Worm (Caenorhabditis elegans) whole organism, L1 larva: Measurements from ENCODE around the gene lact-1.

Experiments used
- C04F5.9 ChIP-seq: sonication (generic microtip); optimal IDR thresholded peaks from 2 replicates; lab custom pipeline; 2016; ENCODE audit warnings: missing genetic modification characterization, missing compliant biosample characterization
- C16A3.4 ChIP-seq: fragments of 150-350 bp; optimal IDR thresholded peaks from 2 replicates; lab custom pipeline; 2014; ENCODE audit warnings: missing biosample characterization, missing genetic modification characterization
- C34B4.2 ChIP-seq: sonication (generic microtip); optimal IDR thresholded peaks from 2 replicates; lab custom pipeline; 2017; ENCODE audit warnings: mild to moderate bottlenecking, missing genetic modification characterization, missing compliant biosample characterization
- Y116A8C.19 ChIP-seq: sonication (generic microtip); optimal IDR thresholded peaks from 2 replicates; lab custom pipeline; 2016; ENCODE audit warnings: missing compliant biosample characterization, missing genetic modification characterization, borderline replicate concordance
- aly-2 ChIP-seq: fragments of 150-350 bp; optimal IDR thresholded peaks from 2 replicates; lab custom pipeline; 2014; ENCODE audit warnings: missing biosample characterization, missing genetic modification characterization
- ama-1 ChIP-seq: fragments of 150-350 bp; optimal IDR thresholded peaks from 2 replicates; lab custom pipeline; 2014
- blmp-1 ChIP-seq: fragments of 150-350 bp; optimal IDR thresholded peaks from 2 replicates; lab custom pipeline; 2014; ENCODE audit warnings: missing biosample characterization, missing genetic modification characterization
- ceh-63 ChIP-seq: fragments of 200-800 bp; sonication (Bioruptor generic); optimal IDR thresholded peaks from 2 replicates; lab custom pipeline; 2018; ENCODE audit warnings: mild to moderate bottlenecking, missing genetic modification characterization, missing compliant biosample characterization
- ceh-88 ChIP-seq: fragments of 200-800 bp; sonication (Bioruptor generic); IDR thresholded peaks from 2 replicates; pipeline ENCODE4 v1.3.6; 2022; ENCODE audit warnings: missing genetic modification characterization, missing compliant biosample characterization
- ces-1 ChIP-seq: fragments of 150-350 bp; optimal IDR thresholded peaks from 2 replicates; lab custom pipeline; 2014; ENCODE audit warnings: missing biosample characterization, missing genetic modification reagents, missing genetic modification characterization
- dsc-1 ChIP-seq: sonication (generic microtip); optimal IDR thresholded peaks from 2 replicates; lab custom pipeline; 2016; ENCODE audit warnings: mild to moderate bottlenecking, missing genetic modification characterization, missing compliant biosample characterization
- efl-3 ChIP-seq: fragments of 200-800 bp; sonication (Bioruptor generic); optimal IDR thresholded peaks from 2 replicates; lab custom pipeline; 2018; ENCODE audit warnings: mild to moderate bottlenecking, missing genetic modification characterization, missing compliant biosample characterization
- egl-13 ChIP-seq: sonication (generic microtip); optimal IDR thresholded peaks from 2 replicates; lab custom pipeline; 2016; ENCODE audit warnings: missing genotype, missing genetic modification reagents, missing genetic modification characterization, missing compliant biosample characterization
- elt-2 ChIP-seq: sonication (generic microtip); optimal IDR thresholded peaks from 2 replicates; lab custom pipeline; 2016; ENCODE audit warnings: missing genetic modification characterization, mild to moderate bottlenecking, inconsistent platforms, missing compliant biosample characterization, missing genetic modification reagents
- elt-3 ChIP-seq, 6 experiments: fragments of 150-350 bp in 1 of 6; sonication (generic microtip); optimal IDR thresholded peaks; 2 replicates each; lab custom pipeline; 2017 to 2018; ENCODE audit warnings: missing biosample characterization in 6 of 6, missing genetic modification characterization in 6 of 6, inconsistent platforms in 1 of 6
- ets-5 ChIP-seq: fragments of 200-800 bp; sonication (Bioruptor generic); IDR thresholded peaks from 2 replicates; pipeline ENCODE4 v1.3.6; 2022; ENCODE audit warnings: missing genetic modification characterization, missing compliant biosample characterization
- fkh-4 ChIP-seq: sonication (generic microtip); optimal IDR thresholded peaks from 2 replicates; lab custom pipeline; 2016; ENCODE audit warnings: missing compliant biosample characterization, missing genetic modification characterization, borderline replicate concordance
- fkh-8 ChIP-seq: sonication (generic microtip); optimal IDR thresholded peaks from 2 replicates; lab custom pipeline; 2016; ENCODE audit warnings: mild to moderate bottlenecking, missing genetic modification characterization, missing compliant biosample characterization
- fos-1 ChIP-seq: fragments of 150-350 bp; optimal IDR thresholded peaks from 2 replicates; lab custom pipeline; 2014; ENCODE audit warnings: missing biosample characterization, missing genetic modification characterization
- grh-1 ChIP-seq: fragments of 200-800 bp; sonication (Bioruptor generic); IDR thresholded peaks from 2 replicates; pipeline ENCODE4 v1.3.6; 2022; ENCODE audit warnings: missing genetic modification reagents, missing genetic modification characterization, missing compliant biosample characterization
- hlh-17 ChIP-seq: fragments of 200-800 bp; sonication (Bioruptor generic); optimal IDR thresholded peaks from 2 replicates; lab custom pipeline; 2018; ENCODE audit warnings: missing genetic modification characterization, mild to moderate bottlenecking, missing compliant biosample characterization, moderate library complexity, borderline replicate concordance
- isw-1 ChIP-seq: fragments of 200-800 bp; sonication (Bioruptor generic); IDR thresholded peaks from 2 replicates; pipeline ENCODE4 v1.3.6; 2022; ENCODE audit warnings: missing genetic modification characterization, missing compliant biosample characterization
- lin-13 ChIP-seq: fragments of 150-350 bp; optimal IDR thresholded peaks from 2 replicates; lab custom pipeline; 2014; ENCODE audit warnings: missing biosample characterization, missing genetic modification reagents, missing genetic modification characterization
- lin-35 ChIP-seq, 2 experiments: fragments of 150-350 bp; optimal IDR thresholded peaks; 2 replicates each; lab custom pipeline; 2014; ENCODE audit warnings: missing biosample characterization in 2 of 2, missing genetic modification characterization in 2 of 2, missing genetic modification reagents in 2 of 2
- lin-39 ChIP-seq: fragments of 150-350 bp; optimal IDR thresholded peaks from 2 replicates; lab custom pipeline; 2014; ENCODE audit warnings: missing biosample characterization, missing genetic modification reagents, missing genetic modification characterization
- lsy-2 ChIP-seq, 2 experiments: fragments of 150-350 bp; optimal IDR thresholded peaks; 2 replicates each; lab custom pipeline; 2014; ENCODE audit warnings: missing biosample characterization in 2 of 2, missing genetic modification characterization in 2 of 2
- mdl-1 ChIP-seq, 2 experiments: fragments of 150-350 bp; optimal IDR thresholded peaks; 2 replicates each; lab custom pipeline; 2014 to 2017; ENCODE audit warnings: missing biosample characterization in 2 of 2, missing genetic modification characterization in 2 of 2, inconsistent platforms in 1 of 2
- mep-1 ChIP-seq: fragments of 150-350 bp; optimal IDR thresholded peaks from 2 replicates; lab custom pipeline; 2014; ENCODE audit warnings: missing biosample characterization, missing genetic modification characterization
- nhr-20 ChIP-seq: sonication (generic microtip); optimal IDR thresholded peaks from 2 replicates; lab custom pipeline; 2016; ENCODE audit warnings: mild to moderate bottlenecking, missing genetic modification characterization, missing compliant biosample characterization
- nhr-237 ChIP-seq: fragments of 150-350 bp; optimal IDR thresholded peaks from 2 replicates; lab custom pipeline; 2014; ENCODE audit warnings: missing biosample characterization, missing genetic modification characterization
- nhr-84 ChIP-seq: sonication (generic microtip); optimal IDR thresholded peaks from 2 replicates; lab custom pipeline; 2017; ENCODE audit warnings: missing biosample characterization, missing genetic modification characterization
- pqm-1 ChIP-seq: sonication (generic microtip); optimal IDR thresholded peaks from 3 replicates; lab custom pipeline; 2017; ENCODE audit warnings: missing biosample characterization, missing genetic modification characterization
- rnt-1 ChIP-seq: sonication (generic microtip); optimal IDR thresholded peaks from 2 replicates; lab custom pipeline; 2016; ENCODE audit warnings: mild to moderate bottlenecking, missing genetic modification characterization, moderate library complexity, missing compliant biosample characterization
- skn-1 ChIP-seq: fragments of 150-350 bp; optimal IDR thresholded peaks from 2 replicates; lab custom pipeline; 2014; ENCODE audit warnings: missing biosample characterization, missing genetic modification characterization
- sptf-1 ChIP-seq: fragments of 150-350 bp; optimal IDR thresholded peaks from 2 replicates; lab custom pipeline; 2014; ENCODE audit warnings: missing biosample characterization, missing genetic modification characterization
- tlp-1 ChIP-seq: fragments of 150-350 bp; optimal IDR thresholded peaks from 2 replicates; lab custom pipeline; 2014; ENCODE audit warnings: missing biosample characterization, missing genetic modification characterization
- unc-130 ChIP-seq: fragments of 150-350 bp; optimal IDR thresholded peaks from 2 replicates; lab custom pipeline; 2017; ENCODE audit warnings: missing biosample characterization, missing genetic modification characterization, inconsistent platforms
- unc-30 ChIP-seq: sonication (generic microtip); optimal IDR thresholded peaks from 2 replicates; lab custom pipeline; 2017; ENCODE audit warnings: missing biosample characterization, missing genetic modification characterization
- unc-86 ChIP-seq: sonication (generic microtip); optimal IDR thresholded peaks from 2 replicates; lab custom pipeline; 2016; ENCODE audit warnings: missing genetic modification characterization, missing compliant biosample characterization
- zag-1 ChIP-seq: fragments of 150-350 bp; optimal IDR thresholded peaks from 2 replicates; lab custom pipeline; 2014; ENCODE audit warnings: missing biosample characterization, missing genetic modification characterization
- zip-4 ChIP-seq: fragments of 200-800 bp; sonication (Bioruptor generic); optimal IDR thresholded peaks from 2 replicates; lab custom pipeline; 2018; ENCODE audit warnings: mild to moderate bottlenecking, missing genetic modification characterization, moderate library complexity, missing compliant biosample characterization

lact-1 gene

ce11 chrX:7303115-7303514, 42.9 kb upstream of the lact-1 start:
- no peak for TF ChIP-seq fkh-4 (tag; lab: Kevin White, UChicago)
- TF ChIP-seq fkh-8: no peak
- TF ChIP-seq skn-1 (tag; lab: Kevin White, UChicago): no peak
- TF ChIP-seq unc-86 (tag; lab: Kevin White, UChicago): no peak
- no peak for TF ChIP-seq grh-1 (GFP tag; lab: Robert Waterston, UW)
- TF ChIP-seq C04F5.9 (tag; lab: Kevin White, UChicago): no peak
- TF ChIP-seq aly-2 (tag; lab: Kevin White, UChicago): no peak
- no peak for TF ChIP-seq ces-1 (GFP tag; lab: Kevin White, UChicago)
- TF ChIP-seq Y116A8C.19: no peak
- TF ChIP-seq egl-13: no peak
- TF ChIP-seq mep-1 (tag; lab: Kevin White, UChicago): no peak
- no peak for TF ChIP-seq blmp-1 (tag; lab: Kevin White, UChicago)
- TF ChIP-seq ama-1 (lab: Kevin White, UChicago): no peak
- TF ChIP-seq lin-13 (GFP tag; lab: Kevin White, UChicago): no peak
- no peak for TF ChIP-seq elt-3 (tag; optimal IDR thresholded peaks at IDR 0.05; lab: Kevin White, UChicago)

ce11 chrX:7298652-7299051, 38.5 kb upstream of the lact-1 start, which contains the start of gene K03A1.4:
Gene K03A1.4 (minus strand): TSS chrX:7298752.
- TF ChIP-seq C04F5.9 (tag; lab: Kevin White, UChicago) (no peak), ets-5 (no peak), aly-2 (tag; lab: Kevin White, UChicago) (no peak), hlh-17 (GFP tag; lab: Kevin White, UChicago) (no peak), egl-13 (no peak), dsc-1 (tag; lab: Kevin White, UChicago) (no peak), nhr-84 (no peak), lin-13 (GFP tag; lab: Kevin White, UChicago) (no peak), unc-130 (tag; lab: Kevin White, UChicago) (no peak), nhr-237 (tag; lab: Kevin White, UChicago) (no peak), zip-4 (GFP tag; lab: Kevin White, UChicago) (no peak), lin-39 (no peak), sptf-1 (no peak), C34B4.2 (tag; lab: Kevin White, UChicago) (no peak), lsy-2 (tag; optimal IDR thresholded peaks at IDR 0.05; lab: Kevin White, UChicago) (no peak)

- TF ChIP-seq ceh-88 (GFP tag; lab: Robert Waterston, UW): no peak
- TF ChIP-seq mdl-1 (tag; optimal IDR thresholded peaks at IDR 0.05; lab: Kevin White, UChicago): no peak
- TF ChIP-seq pqm-1 (tag; lab: Kevin White, UChicago): no peak
- TF ChIP-seq elt-3 (tag; optimal IDR thresholded peaks at IDR 0.05; lab: Kevin White, UChicago): no peak
- TF ChIP-seq zag-1: no peak
- TF ChIP-seq lin-35 (GFP tag; optimal IDR thresholded peaks at IDR 0.05; lab: Kevin White, UChicago): no peak
- no peak for TF ChIP-seq unc-30 (tag; lab: Kevin White, UChicago)
- TF ChIP-seq rnt-1 (tag; lab: Kevin White, UChicago): no peak
- TF ChIP-seq tlp-1 (tag; lab: Kevin White, UChicago): no peak
- TF ChIP-seq efl-3 (GFP tag; lab: Kevin White, UChicago): no peak
- no peak for TF ChIP-seq ets-5
- TF ChIP-seq egl-13: no peak
- TF ChIP-seq C16A3.4: no peak
- TF ChIP-seq isw-1: no peak
- TF ChIP-seq nhr-237 (tag; lab: Kevin White, UChicago): no peak
- no peak for TF ChIP-seq ceh-63
- no peak for TF ChIP-seq nhr-20 (tag; lab: Kevin White, UChicago)
- TF ChIP-seq fos-1 (tag; lab: Kevin White, UChicago): no peak
- TF ChIP-seq elt-2 (tag; lab: Kevin White, UChicago): no peak
Measured at ce11 chrX:7296310-7296709, 36.1 kb upstream of the lact-1 start.
